Fruit fly (Drosophila melanogaster) whole organism, pupa: ENCODE measurements around the gene CG46310.

Experiments
- CG10348 ChIP-seq: fragments of 200-800 bp; sonication (Bioruptor generic); IDR thresholded peaks from 2 replicates; pipeline ENCODE4 v1.3.6; 2022; ENCODE audit warnings: missing biosample characterization, missing genetic modification characterization
- CG14655 ChIP-seq: fragments of 200-800 bp; sonication (Bioruptor generic); optimal IDR thresholded peaks from 3 replicates; lab custom pipeline; 2017; ENCODE audit warnings: mild to moderate bottlenecking, missing biosample characterization, missing genetic modification reagents, missing genetic modification characterization
- CG15710 ChIP-seq: fragments of 200-800 bp; sonication (Bioruptor generic); optimal IDR thresholded peaks from 2 replicates; lab custom pipeline; 2018; ENCODE audit warnings: missing biosample characterization, mild to moderate bottlenecking, missing genetic modification characterization, moderate library complexity
- CG32121 ChIP-seq: fragments of 200-800 bp; sonication (Bioruptor generic); IDR thresholded peaks from 2 replicates; pipeline ENCODE4 v1.3.6; 2022; ENCODE audit warnings: missing biosample characterization, missing genetic modification characterization
- CG34367 ChIP-seq: fragments of 200-800 bp; sonication (Bioruptor generic); optimal IDR thresholded peaks from 2 replicates; lab custom pipeline; 2018; ENCODE audit warnings: missing biosample characterization, mild to moderate bottlenecking, missing genetic modification characterization
- CG4496 ChIP-seq: fragments of 200-800 bp; sonication (Bioruptor generic); IDR thresholded peaks from 3 replicates; pipeline ENCODE4 v1.3.6; 2022; ENCODE audit warnings: missing biosample characterization, missing genetic modification characterization
- CG8159 ChIP-seq: fragments of 200-800 bp; sonication (Bioruptor generic); optimal IDR thresholded peaks from 3 replicates; lab custom pipeline; 2018; ENCODE audit warnings: missing biosample characterization, mild to moderate bottlenecking, missing genetic modification characterization, moderate library complexity
- Pif1B ChIP-seq: fragments of 200-800 bp; sonication (Bioruptor generic); optimal IDR thresholded peaks from 3 replicates; lab custom pipeline; 2016; ENCODE audit warnings: missing biosample characterization, missing genetic modification characterization

DNA sequence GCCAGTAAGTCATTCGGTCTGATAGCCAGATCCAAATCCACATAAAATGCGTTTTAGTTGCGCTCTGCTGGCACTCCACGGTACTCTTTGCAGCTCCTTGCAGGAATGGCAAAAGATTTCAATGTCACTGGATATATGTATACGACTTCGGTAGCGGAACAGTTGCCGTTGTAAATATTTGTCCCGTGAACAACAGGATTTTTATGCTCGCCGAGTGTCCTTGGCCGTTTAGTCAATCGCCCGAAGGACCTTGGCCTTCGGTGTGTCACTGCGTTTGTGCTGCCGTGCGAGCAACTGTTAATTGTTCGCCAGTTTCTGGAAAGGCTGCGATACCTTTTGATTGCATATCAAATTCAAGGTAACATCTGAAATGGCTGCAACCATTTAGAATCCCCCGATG is 35.2 kb upstream of the CG46310 start:
- TF ChIP-seq CG34367 (no peak), CG10348 (GFP tag; lab: Robert Waterston, UW) (no peak), CG8159 (tag; lab: Kevin White, UChicago) (no peak), CG15710 (tag; lab: Kevin White, UChicago) (no peak), CG32121 (GFP tag; lab: Robert Waterston, UW) (no peak), Pif1B (GFP tag; lab: Kevin White, UChicago) (no peak), CG14655 (GFP tag; lab: Kevin White, UChicago) (no peak), CG4496 (GFP tag; lab: Robert Waterston, UW) (no peak)
